Worm (Caenorhabditis elegans) whole organism, L4 larva: Measurements from ENCODE around the gene snpc-3.4.

ENCODE experiments used
- F49E8.2 ChIP-seq: sonication (generic microtip); optimal IDR thresholded peaks from 2 replicates; lab custom pipeline; 2016; ENCODE audit warnings: missing compliant biosample characterization, mild to moderate bottlenecking, missing genetic modification characterization, borderline replicate concordance
- R02D3.7 ChIP-seq: fragments of 150-350 bp; sonication (generic microtip); optimal IDR thresholded peaks from 3 replicates; lab custom pipeline; 2014; ENCODE audit warnings: missing biosample characterization, missing genetic modification characterization
- aly-2 ChIP-seq: sonication (generic microtip); optimal IDR thresholded peaks from 2 replicates; lab custom pipeline; 2018; ENCODE audit warnings: missing biosample characterization, missing genetic modification characterization
- ceh-20 ChIP-seq: fragments of 200-800 bp; sonication (Bioruptor generic); IDR thresholded peaks from 2 replicates; pipeline ENCODE4 v1.3.6; 2022; ENCODE audit warnings: missing genetic modification reagents, missing genetic modification characterization, missing compliant biosample characterization
- ces-1 ChIP-seq: fragments of 150-350 bp; sonication (generic microtip); optimal IDR thresholded peaks from 4 replicates; lab custom pipeline; 2014; ENCODE audit warnings: missing biosample characterization, missing genetic modification reagents, missing genetic modification characterization
- ctbp-1 ChIP-seq: fragments of 200-800 bp; sonication (Bioruptor generic); IDR thresholded peaks from 2 replicates; pipeline ENCODE4 v1.3.6; 2022; ENCODE audit warnings: missing genetic modification reagents, missing genetic modification characterization, missing compliant biosample characterization
- daf-12 ChIP-seq: fragments of 150-350 bp; optimal IDR thresholded peaks from 2 replicates; lab custom pipeline; 2014; ENCODE audit warnings: missing biosample characterization, missing genetic modification reagents, missing genetic modification characterization
- daf-16 ChIP-seq, 3 experiments: sonication (generic microtip); optimal IDR thresholded peaks; 2 replicates each; lab custom pipeline; 2016 to 2017; ENCODE audit warnings: missing genetic modification characterization in 3 of 3, missing genetic modification reagents in 3 of 3, mild to moderate bottlenecking in 2 of 3, missing compliant biosample characterization in 2 of 3, missing biosample characterization in 1 of 3, moderate library complexity in 1 of 3
- daf-19 ChIP-seq: fragments of 200-800 bp; sonication (Bioruptor generic); conservative IDR thresholded peaks from 2 replicates; pipeline ENCODE4 v1.3.6; 2022; ENCODE audit warnings: missing genetic modification characterization, missing compliant biosample characterization
- dmd-6 ChIP-seq: fragments of 200-800 bp; sonication (Bioruptor generic); IDR thresholded peaks from 2 replicates; pipeline ENCODE4 v1.3.6; 2022; ENCODE audit warnings: missing genetic modification reagents, missing genetic modification characterization, missing compliant biosample characterization
- dpl-1 ChIP-seq: fragments of 150-350 bp; optimal IDR thresholded peaks from 2 replicates; lab custom pipeline; 2014; ENCODE audit warnings: missing biosample characterization, missing genetic modification reagents, missing genetic modification characterization
- duxl-1 ChIP-seq: sonication (generic microtip); optimal IDR thresholded peaks from 2 replicates; lab custom pipeline; 2016; ENCODE audit warnings: mild to moderate bottlenecking, missing genetic modification characterization, moderate library complexity, missing compliant biosample characterization; ENCODE audit not compliant: poor library complexity
- dve-1 ChIP-seq: sonication (generic microtip); optimal IDR thresholded peaks from 2 replicates; lab custom pipeline; 2017; ENCODE audit warnings: antibody characterized with exemption, mild to moderate bottlenecking, missing genetic modification characterization, missing compliant biosample characterization; ENCODE audit not compliant: insufficient read depth
- egl-43 ChIP-seq: fragments of 200-800 bp; sonication (Bioruptor generic); IDR thresholded peaks from 2 replicates; pipeline ENCODE4 v1.3.6; 2022; ENCODE audit warnings: missing genetic modification reagents, missing genetic modification characterization, missing compliant biosample characterization
- fkh-10 ChIP-seq: fragments of 150-350 bp; optimal IDR thresholded peaks from 2 replicates; lab custom pipeline; 2014; ENCODE audit warnings: missing biosample characterization, missing genetic modification reagents, missing genetic modification characterization
- hif-1 ChIP-seq, 2 experiments: sonication (generic microtip); optimal IDR thresholded peaks; 2 replicates each; lab custom pipeline; 2016 to 2017; ENCODE audit warnings: missing compliant biosample characterization in 2 of 2, missing genetic modification characterization in 2 of 2, missing genetic modification reagents in 2 of 2, missing genotype in 2 of 2, mild to moderate bottlenecking in 1 of 2
- hlh-11 ChIP-seq: fragments of 200-800 bp; sonication (Bioruptor generic); optimal IDR thresholded peaks from 2 replicates; lab custom pipeline; 2018; ENCODE audit warnings: mild to moderate bottlenecking, missing genetic modification characterization, missing compliant biosample characterization
- hlh-30 ChIP-seq: sonication (generic microtip); optimal IDR thresholded peaks from 2 replicates; lab custom pipeline; 2017; ENCODE audit warnings: antibody characterized with exemption, mild to moderate bottlenecking, missing genetic modification characterization, missing compliant biosample characterization; ENCODE audit not compliant: insufficient read depth
- hmg-1.1 ChIP-seq: fragments of 200-800 bp; sonication (Bioruptor generic); IDR thresholded peaks from 2 replicates; pipeline ENCODE4 v1.3.6; 2022; ENCODE audit warnings: missing genetic modification reagents, missing genetic modification characterization, missing compliant biosample characterization
- jun-1 ChIP-seq: fragments of 150-350 bp; optimal IDR thresholded peaks from 2 replicates; lab custom pipeline; 2014; ENCODE audit warnings: missing biosample characterization, missing genetic modification reagents, missing genetic modification characterization
- lin-38 ChIP-seq: fragments of 200-800 bp; sonication (Bioruptor generic); IDR thresholded peaks from 2 replicates; pipeline ENCODE4 v1.3.6; 2022; ENCODE audit warnings: missing genetic modification reagents, missing genetic modification characterization, missing compliant biosample characterization
- lin-39 ChIP-seq: fragments of 150-350 bp; optimal IDR thresholded peaks from 2 replicates; lab custom pipeline; 2014; ENCODE audit warnings: missing biosample characterization, missing genetic modification reagents, missing genetic modification characterization
- lir-3 ChIP-seq: sonication (generic microtip); optimal IDR thresholded peaks from 2 replicates; lab custom pipeline; 2016; ENCODE audit warnings: mild to moderate bottlenecking, missing genetic modification characterization, missing compliant biosample characterization
- mdl-1 ChIP-seq, 2 experiments: fragments of 150-350 bp in 1 of 2; sonication (generic microtip) in 1 of 2; optimal IDR thresholded peaks; 2 replicates each; lab custom pipeline; 2014 to 2017; ENCODE audit warnings: missing biosample characterization in 2 of 2, missing genetic modification characterization in 2 of 2
- mep-1 ChIP-seq: fragments of 150-350 bp; sonication (generic microtip); optimal IDR thresholded peaks from 3 replicates; lab custom pipeline; 2014; ENCODE audit warnings: missing biosample characterization, missing genetic modification characterization
- mes-2 ChIP-seq: sonication (generic microtip); optimal IDR thresholded peaks from 2 replicates; lab custom pipeline; 2016; ENCODE audit warnings: missing genotype, mild to moderate bottlenecking, missing genetic modification characterization, missing compliant biosample characterization; ENCODE audit not compliant: poor library complexity, severe bottlenecking
- mxl-3 ChIP-seq: fragments of 200-800 bp; sonication (Bioruptor generic); optimal IDR thresholded peaks from 2 replicates; lab custom pipeline; 2018; ENCODE audit warnings: mild to moderate bottlenecking, missing genetic modification characterization, missing compliant biosample characterization
- nhr-102 ChIP-seq: sonication (generic microtip); optimal IDR thresholded peaks from 2 replicates; lab custom pipeline; 2016; ENCODE audit warnings: mild to moderate bottlenecking, missing genetic modification characterization, moderate library complexity, missing compliant biosample characterization
- nhr-11 ChIP-seq: fragments of 150-350 bp; optimal IDR thresholded peaks from 2 replicates; lab custom pipeline; 2014; ENCODE audit warnings: missing biosample characterization, missing genetic modification characterization
- nhr-111 ChIP-seq: fragments of 200-800 bp; sonication (Bioruptor generic); optimal IDR thresholded peaks from 2 replicates; lab custom pipeline; 2018; ENCODE audit warnings: mild to moderate bottlenecking, missing genetic modification characterization, missing compliant biosample characterization
- nhr-25 ChIP-seq: sonication (generic microtip); optimal IDR thresholded peaks from 2 replicates; lab custom pipeline; 2017; ENCODE audit warnings: missing genetic modification characterization, mild to moderate bottlenecking, missing compliant biosample characterization, antibody characterized with exemption, moderate library complexity, borderline replicate concordance; ENCODE audit not compliant: insufficient read depth
- nhr-28 ChIP-seq: fragments of 150-350 bp; optimal IDR thresholded peaks from 2 replicates; lab custom pipeline; 2014; ENCODE audit warnings: missing biosample characterization, missing genetic modification characterization
- nhr-48 ChIP-seq: sonication (generic microtip); optimal IDR thresholded peaks from 2 replicates; lab custom pipeline; 2016; ENCODE audit warnings: mild to moderate bottlenecking, missing genetic modification characterization, missing compliant biosample characterization
- nhr-77 ChIP-seq: fragments of 150-350 bp; optimal IDR thresholded peaks from 2 replicates; lab custom pipeline; 2014; ENCODE audit warnings: missing biosample characterization, missing genetic modification characterization
- pha-4 ChIP-seq, 2 experiments: fragments of 150-350 bp in 1 of 2; fragments of 200-800 bp in 1 of 2; sonication (Bioruptor generic) in 1 of 2; IDR thresholded peaks in 1 of 2; optimal IDR thresholded peaks in 1 of 2; 2 replicates each; pipeline versions ENCODE4 v1.3.6 to Lab custom; 2014 to 2022; ENCODE audit warnings: missing genetic modification characterization in 2 of 2, missing genetic modification reagents in 2 of 2, missing biosample characterization in 1 of 2, missing compliant biosample characterization in 1 of 2
- pqm-1 ChIP-seq: sonication (generic microtip); optimal IDR thresholded peaks from 2 replicates; lab custom pipeline; 2017; ENCODE audit warnings: missing biosample characterization, missing genetic modification characterization
- rbr-2 ChIP-seq: sonication (generic microtip); optimal IDR thresholded peaks from 2 replicates; lab custom pipeline; 2016; ENCODE audit warnings: missing genotype, missing genetic modification characterization, missing compliant biosample characterization
- snpc-1.2 ChIP-seq: fragments of 200-800 bp; sonication (Bioruptor generic); IDR thresholded peaks from 2 replicates; pipeline ENCODE4 v1.3.6; 2022; ENCODE audit warnings: missing genetic modification reagents, missing genetic modification characterization, missing compliant biosample characterization
- snpc-4 ChIP-seq: fragments of 150-350 bp; optimal IDR thresholded peaks from 2 replicates; lab custom pipeline; 2014; ENCODE audit warnings: missing biosample characterization, missing genetic modification characterization
- spr-1 ChIP-seq: sonication (generic microtip); optimal IDR thresholded peaks from 2 replicates; lab custom pipeline; 2016; ENCODE audit warnings: mild to moderate bottlenecking, missing genetic modification characterization, missing compliant biosample characterization
- tra-1 ChIP-seq: fragments of 200-800 bp; sonication (Bioruptor generic); IDR thresholded peaks from 2 replicates; pipeline ENCODE4 v1.3.6; 2022; ENCODE audit warnings: missing genetic modification reagents, missing genetic modification characterization, missing compliant biosample characterization
- unc-130 ChIP-seq: sonication (generic microtip); optimal IDR thresholded peaks from 2 replicates; lab custom pipeline; 2016; ENCODE audit warnings: missing genetic modification reagents, missing genetic modification characterization, missing compliant biosample characterization
- unc-39 ChIP-seq: sonication (generic microtip); optimal IDR thresholded peaks from 2 replicates; lab custom pipeline; 2017; ENCODE audit warnings: missing biosample characterization, missing genetic modification characterization
- vab-7 ChIP-seq: fragments of 200-800 bp; sonication (Bioruptor generic); IDR thresholded peaks from 2 replicates; pipeline ENCODE4 v1.3.6; 2022; ENCODE audit warnings: missing genetic modification reagents, missing genetic modification characterization, missing compliant biosample characterization
- zfp-2 ChIP-seq: sonication (generic microtip); optimal IDR thresholded peaks from 2 replicates; lab custom pipeline; 2016; ENCODE audit warnings: mild to moderate bottlenecking, missing genetic modification characterization, missing compliant biosample characterization
- zip-2 ChIP-seq: fragments of 150-350 bp; optimal IDR thresholded peaks from 2 replicates; lab custom pipeline; 2014; ENCODE audit warnings: missing biosample characterization, missing genetic modification characterization
- ztf-7 ChIP-seq: fragments of 150-350 bp; optimal IDR thresholded peaks from 2 replicates; lab custom pipeline; 2014; ENCODE audit warnings: missing biosample characterization, missing genetic modification characterization

The snpc-3.4 gene

ce11 chrIII:4004064-4004580, 15.7 kb upstream of the snpc-3.4 start, which contains the start of gene tif-1A (continued):
- TF ChIP-seq R02D3.7 (tag; lab: Kevin White, UChicago), result no peak
- no peak for TF ChIP-seq daf-19
- peak; percentile 11 for TF ChIP-seq unc-130 (GFP tag; lab: Kevin White, UChicago)
- TF ChIP-seq egl-43, result no peak
- TF ChIP-seq aly-2 (tag; lab: Kevin White, UChicago), result no peak
- peak; percentile 61 for TF ChIP-seq hmg-1.1 (GFP tag; lab: Robert Waterston, UW)
- no peak for TF ChIP-seq lir-3 (tag; lab: Kevin White, UChicago)
- peak; percentile 80 for TF ChIP-seq lin-38 (GFP tag; lab: Robert Waterston, UW)
- TF ChIP-seq nhr-48 (tag; lab: Kevin White, UChicago), result peak; percentile 66
- no peak for TF ChIP-seq lin-39
- peak; percentile 6 to 54 for TF ChIP-seq daf-16 (GFP tag; optimal IDR thresholded peaks at IDR 0.05; lab: Kevin White, UChicago)
- TF ChIP-seq daf-16 (tag; optimal IDR thresholded peaks at IDR 0.05; lab: Kevin White, UChicago), result peak; percentile 93
- peak; percentile 15 for TF ChIP-seq F49E8.2
- TF ChIP-seq tra-1 (GFP tag; lab: Robert Waterston, UW), result peak; percentile 73
- TF ChIP-seq mes-2 (tag; lab: Kevin White, UChicago), result peak; percentile 87
- peak; percentile 66 for TF ChIP-seq spr-1 (tag; lab: Kevin White, UChicago)
- TF ChIP-seq nhr-25 (tag; lab: Kevin White, UChicago), result peak; percentile 40
- TF ChIP-seq dmd-6, result peak; percentile 88
- no peak for TF ChIP-seq snpc-1.2
- peak; percentile 72 for TF ChIP-seq zip-2
- peak; percentile 92 for TF ChIP-seq hlh-11
- peak; percentile 72 for TF ChIP-seq nhr-28 (tag; lab: Kevin White, UChicago)
- TF ChIP-seq pqm-1 (tag; lab: Kevin White, UChicago), result peak; percentile 61
- peak; percentile 38; the same call in 1 of the 2 replicates for TF ChIP-seq pha-4 (GFP tag; IDR thresholded peaks at IDR 0.05; lab: Robert Waterston, UW)
- peak; percentile 37 for TF ChIP-seq pha-4 (tag; optimal IDR thresholded peaks at IDR 0.05; lab: Kevin White, UChicago)
- no peak for TF ChIP-seq daf-12 (tag; lab: Kevin White, UChicago)
- TF ChIP-seq dve-1, result peak; percentile 95
- TF ChIP-seq nhr-77, result peak; percentile 88
- peak; percentile 85 for TF ChIP-seq dpl-1
- peak; percentile 55 for TF ChIP-seq duxl-1 (tag; lab: Kevin White, UChicago)
- TF ChIP-seq jun-1, result peak; percentile 41
- peak in 1 of 2 experiments; percentile 71 for TF ChIP-seq hif-1 (tag; optimal IDR thresholded peaks at IDR 0.05; lab: Kevin White, UChicago)
- TF ChIP-seq ztf-7, result peak; percentile 78
- TF ChIP-seq mep-1 (tag; lab: Kevin White, UChicago), result peak; percentile 92
- peak; percentile 26 for TF ChIP-seq fkh-10 (GFP tag; lab: Kevin White, UChicago)
- peak in 1 of 2 experiments; percentile 57 for TF ChIP-seq mdl-1 (tag; optimal IDR thresholded peaks at IDR 0.05; lab: Kevin White, UChicago)
- TF ChIP-seq mxl-3, result peak; percentile 30
- TF ChIP-seq ceh-20 (GFP tag; lab: Robert Waterston, UW), result 0 out of 2 replicates have a peak, but pooled peaks have one; percentile 28

- TF ChIP-seq hlh-11 (peak; percentile 27), ctbp-1 (GFP tag; lab: Robert Waterston, UW) (peak; percentile 45; the same call in 1 of the 2 replicates), unc-39 (tag; lab: Kevin White, UChicago) (no peak), nhr-102 (tag; lab: Kevin White, UChicago) (no peak), nhr-28 (tag; lab: Kevin White, UChicago) (no peak), hif-1 (tag; optimal IDR thresholded peaks at IDR 0.05; lab: Kevin White, UChicago) (no peak), mdl-1 (tag; optimal IDR thresholded peaks at IDR 0.05; lab: Kevin White, UChicago) (peak in 1 of 2 experiments; percentile 25), nhr-111 (no peak), R02D3.7 (tag; lab: Kevin White, UChicago) (no peak), fkh-10 (GFP tag; lab: Kevin White, UChicago) (peak; percentile 75), mep-1 (tag; lab: Kevin White, UChicago) (peak; percentile 20), nhr-11 (peak; percentile 52), zfp-2 (tag; lab: Kevin White, UChicago) (no peak), ces-1 (GFP tag; lab: Kevin White, UChicago) (no peak), vab-7 (no peak), snpc-4 (tag; lab: Kevin White, UChicago) (no peak), hlh-30 (tag; lab: Kevin White, UChicago) (peak; percentile 54), rbr-2 (tag; lab: Kevin White, UChicago) (peak; percentile 25), dmd-6 (0 out of 2 replicates have a peak, but pooled peaks have one; percentile 23)
Observed at ce11 chrIII:4005446-4006192, 14.2 kb upstream of the snpc-3.4 start, which contains the start of gene pxd-1. TSS of gene pxd-1 (plus strand) at chrIII:4006142.
